Fruit fly (Drosophila melanogaster) whole organism, embryonic: Measurements from ENCODE around the gene Neurl4.
A peak's percentile ranks its signal among the peaks of the same experiment; 100 is the strongest.

Experiments
- BEAF-32 ChIP-seq: fragments of 200-800 bp; sonication (Bioruptor generic); optimal IDR thresholded peaks from 3 replicates; lab custom pipeline; 2017; ENCODE audit warnings: missing biosample characterization, missing genetic modification characterization, mild to moderate bottlenecking, moderate library complexity, missing genetic modification reagents
- CG11696 ChIP-seq: fragments of 200-800 bp; sonication (Bioruptor generic); IDR thresholded peaks from 2 replicates; pipeline ENCODE4 v1.3.6; 2022; ENCODE audit warnings: missing biosample characterization, missing genetic modification characterization
- CG12071 ChIP-seq: fragments of 200-800 bp; sonication (Bioruptor generic); optimal IDR thresholded peaks from 3 replicates; lab custom pipeline; 2018; ENCODE audit warnings: missing biosample characterization, mild to moderate bottlenecking, missing genetic modification characterization
- CG12219 ChIP-seq: fragments of 200-800 bp; sonication (Bioruptor generic); optimal IDR thresholded peaks from 3 replicates; lab custom pipeline; 2018; ENCODE audit warnings: missing biosample characterization, mild to moderate bottlenecking, missing genetic modification characterization
- CG14667 ChIP-seq: fragments of 200-800 bp; sonication (Bioruptor generic); IDR thresholded peaks from 2 replicates; pipeline ENCODE4 v1.3.6; 2022; ENCODE audit warnings: missing biosample characterization, missing genetic modification characterization
- CG14710 ChIP-seq: fragments of 200-800 bp; sonication (Bioruptor generic); optimal IDR thresholded peaks from 3 replicates; lab custom pipeline; 2019; ENCODE audit warnings: missing biosample characterization, mild to moderate bottlenecking, missing genetic modification characterization, moderate library complexity
- CG15696 ChIP-seq: fragments of 200-800 bp; sonication (Bioruptor generic); optimal IDR thresholded peaks from 2 replicates; lab custom pipeline; 2019; ENCODE audit warnings: missing biosample characterization, mild to moderate bottlenecking, missing genetic modification characterization, moderate library complexity
- CG17328 ChIP-seq: fragments of 200-800 bp; sonication (Bioruptor generic); IDR thresholded peaks from 2 replicates; pipeline ENCODE4 v1.3.6; 2022; ENCODE audit warnings: missing biosample characterization, missing genetic modification characterization
- CG17612 ChIP-seq: fragments of 200-800 bp; sonication (Bioruptor generic); IDR thresholded peaks from 2 replicates; pipeline ENCODE4 v1.3.6; 2022; ENCODE audit warnings: missing biosample characterization, missing genetic modification characterization
- CG17829 ChIP-seq: fragments of 200-800 bp; optimal IDR thresholded peaks from 2 replicates; lab custom pipeline; 2019; ENCODE audit warnings: missing biosample characterization, mild to moderate bottlenecking, missing genetic modification characterization, moderate library complexity
- CG18476 ChIP-seq: fragments of 200-800 bp; sonication (Bioruptor generic); optimal IDR thresholded peaks from 2 replicates; lab custom pipeline; 2016; ENCODE audit warnings: missing biosample characterization, mild to moderate bottlenecking, missing genetic modification characterization
- CG33557 ChIP-seq: fragments of 200-800 bp; sonication (Bioruptor generic); optimal IDR thresholded peaks from 2 replicates; lab custom pipeline; 2019; ENCODE audit warnings: missing biosample characterization, mild to moderate bottlenecking, missing genetic modification characterization, moderate library complexity
- CG7357 ChIP-seq: fragments of 200-800 bp; sonication (Bioruptor generic); IDR thresholded peaks from 3 replicates; pipeline ENCODE4 v1.3.6; 2022; ENCODE audit warnings: missing biosample characterization, missing genetic modification characterization
- CG8765 ChIP-seq: fragments of 200-800 bp; sonication (Bioruptor generic); IDR thresholded peaks from 2 replicates; pipeline ENCODE4 v1.3.6; 2022; ENCODE audit warnings: missing biosample characterization, missing genetic modification characterization
- CHES-1-like ChIP-seq: fragments of 200-800 bp; sonication (Bioruptor generic); optimal IDR thresholded peaks from 2 replicates; lab custom pipeline; 2016; ENCODE audit warnings: missing biosample characterization, missing genetic modification characterization
- CTCF ChIP-seq: fragments of 200-800 bp; sonication (Bioruptor generic); optimal IDR thresholded peaks from 2 replicates; lab custom pipeline; 2017; ENCODE audit warnings: missing biosample characterization, mild to moderate bottlenecking, missing genetic modification characterization, moderate library complexity
- CoRest ChIP-seq: fragments of 200-800 bp; sonication (Bioruptor generic); optimal IDR thresholded peaks from 3 replicates; lab custom pipeline; 2018; ENCODE audit warnings: missing biosample characterization, mild to moderate bottlenecking, missing genetic modification characterization, moderate library complexity
- Dbx ChIP-seq: fragments of 200-800 bp; sonication (Bioruptor generic); IDR thresholded peaks from 3 replicates; pipeline ENCODE4 v1.3.6; 2022; ENCODE audit warnings: missing biosample characterization, missing genetic modification characterization
- Dip2 ChIP-seq: fragments of 200-800 bp; sonication (Bioruptor generic); IDR thresholded peaks from 2 replicates; pipeline ENCODE4 v1.3.6; 2022; ENCODE audit warnings: missing biosample characterization, missing genetic modification characterization
- GATAe ChIP-seq: fragments of 200-800 bp; sonication (Bioruptor generic); conservative IDR thresholded peaks from 2 replicates; pipeline ENCODE4 v1.3.6; 2022; ENCODE audit warnings: missing biosample characterization, missing genetic modification characterization
- Gsc ChIP-seq: fragments of 200-800 bp; sonication (Bioruptor generic); IDR thresholded peaks from 2 replicates; pipeline ENCODE4 v1.3.6; 2022; ENCODE audit warnings: missing biosample characterization, missing genetic modification characterization
- Hmr ChIP-seq: fragments of 200-800 bp; sonication (Bioruptor generic); optimal IDR thresholded peaks from 3 replicates; lab custom pipeline; 2017; ENCODE audit warnings: mild to moderate bottlenecking, missing biosample characterization, missing genetic modification reagents, missing genetic modification characterization
- Hsf ChIP-seq: fragments of 200-800 bp; sonication (Bioruptor generic); optimal IDR thresholded peaks from 3 replicates; lab custom pipeline; 2016; ENCODE audit warnings: missing biosample characterization, missing genetic modification characterization
- Oaz ChIP-seq: fragments of 200-800 bp; sonication (Bioruptor generic); IDR thresholded peaks from 2 replicates; pipeline ENCODE4 v1.3.6; 2022; ENCODE audit warnings: missing biosample characterization, missing genetic modification characterization
- Opbp ChIP-seq: fragments of 200-800 bp; sonication (Bioruptor generic); IDR thresholded peaks from 3 replicates; pipeline ENCODE4 v1.3.6; 2022; ENCODE audit warnings: missing biosample characterization, missing genetic modification characterization; ENCODE audit not compliant: partially characterized antibody
- Tbp ChIP-seq: fragments of >200 bp; optimal IDR thresholded peaks from 2 replicates; lab custom pipeline; 2018; ENCODE audit warnings: missing biosample characterization, missing genetic modification characterization
- btn ChIP-seq: fragments of 200-800 bp; sonication (Bioruptor generic); optimal IDR thresholded peaks from 2 replicates; lab custom pipeline; 2016; ENCODE audit warnings: missing biosample characterization, missing genetic modification characterization
- cato ChIP-seq: fragments of 200-800 bp; sonication (Bioruptor generic); optimal IDR thresholded peaks from 2 replicates; lab custom pipeline; 2016; ENCODE audit warnings: missing biosample characterization, missing genetic modification characterization, borderline replicate concordance
- ci ChIP-seq: fragments of 200-800 bp; sonication (Bioruptor generic); IDR thresholded peaks from 3 replicates; pipeline ENCODE4 v1.3.6; 2022; ENCODE audit warnings: missing biosample characterization, missing genetic modification characterization
- fd3F ChIP-seq: fragments of 200-800 bp; sonication (Bioruptor generic); optimal IDR thresholded peaks from 2 replicates; lab custom pipeline; 2018; ENCODE audit warnings: missing biosample characterization, mild to moderate bottlenecking, missing genetic modification characterization, moderate library complexity
- hb ChIP-seq: fragments of 200-800 bp; sonication (Bioruptor generic); IDR thresholded peaks from 3 replicates; pipeline ENCODE4 v1.3.6; 2022; ENCODE audit warnings: missing biosample characterization, missing genetic modification characterization; ENCODE audit not compliant: partially characterized antibody
- her ChIP-seq: fragments of 200-800 bp; sonication (Bioruptor generic); optimal IDR thresholded peaks from 2 replicates; lab custom pipeline; 2016; ENCODE audit warnings: missing biosample characterization, missing genetic modification characterization
- jumu ChIP-seq: fragments of 200-800 bp; sonication (Bioruptor generic); optimal IDR thresholded peaks from 3 replicates; lab custom pipeline; 2016; ENCODE audit warnings: missing biosample characterization, missing genetic modification characterization
- ken ChIP-seq: fragments of 200-800 bp; sonication (Bioruptor generic); IDR thresholded peaks from 3 replicates; pipeline ENCODE4 v1.3.6; 2022; ENCODE audit warnings: missing biosample characterization, missing genetic modification characterization
- lmd ChIP-seq: fragments of 200-800 bp; sonication (Bioruptor generic); IDR thresholded peaks from 2 replicates; pipeline ENCODE4 v1.3.6; 2022; ENCODE audit warnings: missing biosample characterization, missing genetic modification characterization
- mld ChIP-seq: fragments of 200-800 bp; sonication (Bioruptor generic); IDR thresholded peaks from 3 replicates; pipeline ENCODE4 v1.3.6; 2022; ENCODE audit warnings: missing biosample characterization, missing genetic modification characterization; ENCODE audit not compliant: partially characterized antibody
- salm ChIP-seq: fragments of 200-800 bp; sonication (Bioruptor generic); optimal IDR thresholded peaks from 2 replicates; lab custom pipeline; 2018; ENCODE audit warnings: missing biosample characterization, mild to moderate bottlenecking, missing genetic modification characterization
- scrt ChIP-seq: fragments of 200-800 bp; sonication (Bioruptor generic); optimal IDR thresholded peaks from 2 replicates; lab custom pipeline; 2018; ENCODE audit warnings: missing biosample characterization, mild to moderate bottlenecking, missing genetic modification characterization, moderate library complexity
- so ChIP-seq: fragments of 200-800 bp; sonication (Bioruptor generic); IDR thresholded peaks from 3 replicates; pipeline ENCODE4 v1.3.6; 2022; ENCODE audit warnings: missing biosample characterization, missing genetic modification characterization
- stwl ChIP-seq: fragments of 200-800 bp; sonication (Bioruptor generic); optimal IDR thresholded peaks from 3 replicates; lab custom pipeline; 2018; ENCODE audit warnings: missing biosample characterization, mild to moderate bottlenecking, missing genetic modification characterization, moderate library complexity
- tin ChIP-seq: fragments of 200-800 bp; sonication (Bioruptor generic); optimal IDR thresholded peaks from 3 replicates; lab custom pipeline; 2016; ENCODE audit warnings: missing biosample characterization, missing genetic modification characterization
- tup ChIP-seq: fragments of 200-800 bp; sonication (Bioruptor generic); optimal IDR thresholded peaks from 2 replicates; lab custom pipeline; 2016; ENCODE audit warnings: missing biosample characterization, mild to moderate bottlenecking, missing genetic modification characterization, moderate library complexity
- vvl ChIP-seq: fragments of 200-800 bp; sonication (Bioruptor generic); IDR thresholded peaks from 2 replicates; pipeline ENCODE4 v1.3.6; 2022; ENCODE audit warnings: missing biosample characterization, missing genetic modification characterization
- wek ChIP-seq: fragments of 200-800 bp; sonication (Bioruptor generic); optimal IDR thresholded peaks from 3 replicates; lab custom pipeline; 2018; ENCODE audit warnings: missing biosample characterization, mild to moderate bottlenecking, missing genetic modification characterization, moderate library complexity
- zen ChIP-seq: fragments of 200-800 bp; sonication (Bioruptor generic); optimal IDR thresholded peaks from 3 replicates; lab custom pipeline; 2018; ENCODE audit warnings: missing biosample characterization, mild to moderate bottlenecking, missing genetic modification characterization, moderate library complexity

The Neurl4 gene

dm6 chr3L:14037655-14038644, 11.7 kb downstream of the Neurl4 start (continued):
- TF ChIP-seq CG15696: no peak
- TF ChIP-seq Oaz (GFP tag; lab: Robert Waterston, UW): no peak
- no peak for TF ChIP-seq CTCF (GFP tag; lab: Kevin White, UChicago)
- no peak for TF ChIP-seq Hmr (GFP tag; lab: Kevin White, UChicago)
- TF ChIP-seq CG17829 (tag; lab: Kevin White, UChicago): no peak
- no peak for TF ChIP-seq Gsc (GFP tag; lab: Robert Waterston, UW)
- TF ChIP-seq Dip2 (GFP tag; lab: Robert Waterston, UW): no peak
- no peak for TF ChIP-seq CG14667
- TF ChIP-seq Opbp (GFP tag; lab: Robert Waterston, UW): no peak
- no peak for TF ChIP-seq stwl (tag; lab: Kevin White, UChicago)
- no peak for TF ChIP-seq BEAF-32 (GFP tag; lab: Kevin White, UChicago)
- no peak for TF ChIP-seq CG7357 (GFP tag; lab: Robert Waterston, UW)
- no peak for TF ChIP-seq hb (GFP tag; lab: Robert Waterston, UW)
- no peak for TF ChIP-seq CG17612
- TF ChIP-seq salm: no peak
- no peak for TF ChIP-seq CoRest (tag; lab: Kevin White, UChicago)
- TF ChIP-seq mld (GFP tag; lab: Robert Waterston, UW): no peak
- TF ChIP-seq vvl (GFP tag; lab: Robert Waterston, UW): peak; percentile 26; the same call in 1 of the 2 replicates
- TF ChIP-seq lmd: no peak
- TF ChIP-seq CG18476 (GFP tag; lab: Kevin White, UChicago): no peak
- peak; percentile 55; the same call in 2 of the 3 replicates for TF ChIP-seq Dbx (GFP tag; lab: Robert Waterston, UW)
- no peak for TF ChIP-seq scrt (GFP tag; lab: Kevin White, UChicago)
- TF ChIP-seq CG14710: no peak
- no peak for TF ChIP-seq CG8765
- peak; percentile 49 for TF ChIP-seq CHES-1-like (GFP tag; lab: Kevin White, UChicago)
- TF ChIP-seq CG11696: no peak
- TF ChIP-seq CG12219 (GFP tag; lab: Kevin White, UChicago): peak; percentile 16
- TF ChIP-seq Tbp (GFP tag; lab: Kevin White, UChicago): no peak
- TF ChIP-seq cato: no peak
- no peak for TF ChIP-seq jumu (GFP tag; lab: Kevin White, UChicago)
- TF ChIP-seq zen (tag; lab: Kevin White, UChicago): no peak
- TF ChIP-seq ci (GFP tag; lab: Robert Waterston, UW): no peak
- TF ChIP-seq CG12071 (GFP tag; lab: Kevin White, UChicago): no peak
- no peak for TF ChIP-seq ken (GFP tag; lab: Robert Waterston, UW)
- no peak for TF ChIP-seq CG33557 (GFP tag; lab: Kevin White, UChicago)
- TF ChIP-seq her (GFP tag; lab: Kevin White, UChicago): no peak
- no peak for TF ChIP-seq wek (GFP tag; lab: Kevin White, UChicago)
- no peak; the same call in 1 of the 2 replicates for TF ChIP-seq GATAe (GFP tag; lab: Robert Waterston, UW)
- TF ChIP-seq tup (GFP tag; lab: Kevin White, UChicago): no peak
- no peak for TF ChIP-seq so (GFP tag; lab: Robert Waterston, UW)
- TF ChIP-seq btn (GFP tag; lab: Kevin White, UChicago): no peak
- no peak for TF ChIP-seq CG17328 (GFP tag; lab: Robert Waterston, UW)
- no peak for TF ChIP-seq tin (GFP tag; lab: Kevin White, UChicago)
- TF ChIP-seq Hsf: no peak
- TF ChIP-seq fd3F: peak; percentile 19
